Fruit fly (Drosophila melanogaster): ENCODE results near the gene bsk.

- TF ChIP-seq fd96Ca (GFP tag; IDR thresholded peaks at IDR 0.05): no peak
- TF ChIP-seq CG4496 (GFP tag; IDR thresholded peaks at IDR 0.05): no peak
- no peak for TF ChIP-seq CG15710 (tag; optimal IDR thresholded peaks at IDR 0.05)
Measured at dm6 chr2L:10226213-10226723, 24.0 kb downstream of the bsk start.
